Fruit fly (Drosophila melanogaster) whole organism, embryonic: Measurements from ENCODE around the gene CG18749.

Source experiments
- BtbVII ChIP-seq: fragments of 200-800 bp; sonication (Bioruptor generic); optimal IDR thresholded peaks from 3 replicates; lab custom pipeline; 2017; ENCODE audit warnings: missing biosample characterization, mild to moderate bottlenecking, missing genetic modification characterization
- CG10321 ChIP-seq: fragments of 200-800 bp; sonication (Bioruptor generic); IDR thresholded peaks from 2 replicates; pipeline ENCODE4 v1.3.6; 2022; ENCODE audit warnings: missing biosample characterization, missing genetic modification characterization
- CG12219 ChIP-seq: fragments of 200-800 bp; sonication (Bioruptor generic); optimal IDR thresholded peaks from 3 replicates; lab custom pipeline; 2018; ENCODE audit warnings: missing biosample characterization, mild to moderate bottlenecking, missing genetic modification characterization
- CG12236 ChIP-seq: fragments of 200-800 bp; sonication (Bioruptor generic); optimal IDR thresholded peaks from 2 replicates; lab custom pipeline; 2016; ENCODE audit warnings: missing biosample characterization, missing genetic modification characterization
- CG12744 ChIP-seq: fragments of 200-800 bp; sonication (Bioruptor generic); optimal IDR thresholded peaks from 2 replicates; lab custom pipeline; 2016; ENCODE audit warnings: missing biosample characterization, missing genetic modification characterization
- CG12942 ChIP-seq: fragments of 200-800 bp; sonication (Bioruptor generic); optimal IDR thresholded peaks from 3 replicates; lab custom pipeline; 2016; ENCODE audit warnings: missing biosample characterization, missing genetic modification characterization
- CG13123 ChIP-seq: fragments of 200-800 bp; sonication (Bioruptor generic); optimal IDR thresholded peaks from 2 replicates; lab custom pipeline; 2016; ENCODE audit warnings: missing biosample characterization, missing genetic modification characterization
- CG13775 ChIP-seq: fragments of 200-800 bp; sonication (Bioruptor generic); optimal IDR thresholded peaks from 3 replicates; lab custom pipeline; 2017; ENCODE audit warnings: missing biosample characterization, mild to moderate bottlenecking, missing genetic modification characterization
- CG14710 ChIP-seq: fragments of 200-800 bp; sonication (Bioruptor generic); optimal IDR thresholded peaks from 3 replicates; lab custom pipeline; 2019; ENCODE audit warnings: missing biosample characterization, mild to moderate bottlenecking, missing genetic modification characterization, moderate library complexity
- CG14965 ChIP-seq: fragments of 200-800 bp; sonication (Bioruptor generic); optimal IDR thresholded peaks from 2 replicates; lab custom pipeline; 2016; ENCODE audit warnings: missing biosample characterization, missing genetic modification characterization, borderline replicate concordance
- CG15479 ChIP-seq: fragments of 200-800 bp; sonication (Bioruptor generic); optimal IDR thresholded peaks from 3 replicates; lab custom pipeline; 2019; ENCODE audit warnings: missing biosample characterization, mild to moderate bottlenecking, missing genetic modification characterization, moderate library complexity
- CG16813 ChIP-seq: fragments of 200-800 bp; sonication (Bioruptor generic); IDR thresholded peaks from 3 replicates; pipeline ENCODE4 v1.3.6; 2022; ENCODE audit warnings: missing biosample characterization, missing genetic modification characterization; ENCODE audit not compliant: partially characterized antibody
- CG16815 ChIP-seq: fragments of 200-800 bp; sonication (Bioruptor generic); optimal IDR thresholded peaks from 3 replicates; lab custom pipeline; 2017; ENCODE audit warnings: missing biosample characterization, mild to moderate bottlenecking, missing genetic modification characterization
- CG17361 ChIP-seq: fragments of 200-800 bp; sonication (Bioruptor generic); IDR thresholded peaks from 3 replicates; pipeline ENCODE4 v1.3.6; 2022; ENCODE audit warnings: missing biosample characterization, missing genetic modification characterization
- CG18262 ChIP-seq: fragments of 200-800 bp; optimal IDR thresholded peaks from 3 replicates; lab custom pipeline; 2019; ENCODE audit warnings: missing biosample characterization, mild to moderate bottlenecking, missing genetic modification characterization, moderate library complexity
- CG2199 ChIP-seq: fragments of 200-800 bp; sonication (Bioruptor generic); IDR thresholded peaks from 3 replicates; pipeline ENCODE4 v1.3.6; 2022; ENCODE audit warnings: missing biosample characterization, missing genetic modification characterization
- CG34422 ChIP-seq: fragments of 200-800 bp; sonication (Bioruptor generic); IDR thresholded peaks from 3 replicates; pipeline ENCODE4 v1.3.6; 2022; ENCODE audit warnings: missing biosample characterization, missing genetic modification characterization
- CG7357 ChIP-seq: fragments of 200-800 bp; sonication (Bioruptor generic); IDR thresholded peaks from 3 replicates; pipeline ENCODE4 v1.3.6; 2022; ENCODE audit warnings: missing biosample characterization, missing genetic modification characterization
- CG7928 ChIP-seq: fragments of 200-800 bp; sonication (Bioruptor generic); optimal IDR thresholded peaks from 2 replicates; lab custom pipeline; 2017; ENCODE audit warnings: missing biosample characterization, mild to moderate bottlenecking, missing genetic modification characterization
- CHES-1-like ChIP-seq: fragments of 200-800 bp; sonication (Bioruptor generic); optimal IDR thresholded peaks from 2 replicates; lab custom pipeline; 2016; ENCODE audit warnings: missing biosample characterization, missing genetic modification characterization
- CkIIα-i1 ChIP-seq: fragments of 200-800 bp; sonication (Bioruptor generic); IDR thresholded peaks from 2 replicates; pipeline ENCODE4 v1.3.6; 2022; ENCODE audit warnings: missing biosample characterization, missing genetic modification characterization
- Dfd ChIP-seq, 2 experiments: fragments of >200 bp; optimal IDR thresholded peaks; 2 replicates each; lab custom pipeline; 2017; ENCODE audit warnings: missing biosample characterization in 2 of 2, missing genetic modification characterization in 2 of 2
- Gsc ChIP-seq: fragments of 200-800 bp; sonication (Bioruptor generic); IDR thresholded peaks from 2 replicates; pipeline ENCODE4 v1.3.6; 2022; ENCODE audit warnings: missing biosample characterization, missing genetic modification characterization
- H15 ChIP-seq: fragments of 200-800 bp; sonication (Bioruptor generic); IDR thresholded peaks from 3 replicates; pipeline ENCODE4 v1.3.6; 2022; ENCODE audit warnings: missing biosample characterization, missing genetic modification characterization
- MTF-1 ChIP-seq: fragments of 200-800 bp; sonication (Bioruptor generic); optimal IDR thresholded peaks from 2 replicates; lab custom pipeline; 2018; ENCODE audit warnings: missing biosample characterization, mild to moderate bottlenecking, missing genetic modification characterization, borderline replicate concordance
- Scr ChIP-seq: fragments of 200-800 bp; sonication (Bioruptor generic); IDR thresholded peaks from 2 replicates; pipeline ENCODE4 v1.3.6; 2022; ENCODE audit warnings: missing biosample characterization, missing genetic modification characterization; ENCODE audit not compliant: partially characterized antibody
- chif ChIP-seq, 2 experiments: fragments of 200-800 bp; sonication (Bioruptor generic); optimal IDR thresholded peaks; 3 replicates each; lab custom pipeline; 2016; ENCODE audit warnings: missing biosample characterization in 2 of 2, missing genetic modification characterization in 2 of 2
- corto ChIP-seq: fragments of 200-800 bp; sonication (Bioruptor generic); optimal IDR thresholded peaks from 2 replicates; lab custom pipeline; 2016; ENCODE audit warnings: missing biosample characterization, mild to moderate bottlenecking, missing genetic modification characterization, moderate library complexity
- crol ChIP-seq: fragments of 200-800 bp; sonication (Bioruptor generic); IDR thresholded peaks from 2 replicates; pipeline ENCODE4 v1.3.6; 2022; ENCODE audit warnings: missing biosample characterization, missing genetic modification characterization
- crp ChIP-seq, 2 experiments: fragments of 200-800 bp; sonication (Bioruptor generic); optimal IDR thresholded peaks; 2 replicates in 1 of 2; 3 replicates in 1 of 2; lab custom pipeline; 2017; ENCODE audit warnings: missing biosample characterization in 2 of 2, missing genetic modification characterization in 2 of 2, mild to moderate bottlenecking in 1 of 2, moderate library complexity in 1 of 2
- danr ChIP-seq: fragments of 200-800 bp; sonication (Bioruptor generic); IDR thresholded peaks from 2 replicates; pipeline ENCODE4 v1.3.6; 2022; ENCODE audit warnings: missing biosample characterization, missing genetic modification characterization
- emc ChIP-seq: fragments of 200-800 bp; sonication (Bioruptor generic); optimal IDR thresholded peaks from 2 replicates; lab custom pipeline; 2016; ENCODE audit warnings: missing biosample characterization, missing genetic modification characterization
- fru ChIP-seq: fragments of >200 bp; optimal IDR thresholded peaks from 2 replicates; lab custom pipeline; 2017
- gcm ChIP-seq: fragments of 200-800 bp; sonication (Bioruptor generic); optimal IDR thresholded peaks from 2 replicates; lab custom pipeline; 2019; ENCODE audit warnings: missing biosample characterization, mild to moderate bottlenecking, missing genetic modification characterization, moderate library complexity
- h ChIP-seq: fragments of >200 bp; optimal IDR thresholded peaks from 2 replicates; lab custom pipeline; 2017
- hkb ChIP-seq, 2 experiments: fragments of 200-800 bp in 1 of 2; fragments of >200 bp in 1 of 2; sonication (Bioruptor generic) in 1 of 2; IDR thresholded peaks in 1 of 2; optimal IDR thresholded peaks in 1 of 2; 2 replicates each; pipeline versions ENCODE4 v1.3.6 to Lab custom; 2017 to 2022; ENCODE audit warnings: missing biosample characterization in 1 of 2, missing genetic modification characterization in 1 of 2
- jing ChIP-seq: fragments of 200-800 bp; sonication (Bioruptor generic); optimal IDR thresholded peaks from 2 replicates; lab custom pipeline; 2018; ENCODE audit warnings: missing biosample characterization, mild to moderate bottlenecking, missing genetic modification characterization
- kni ChIP-seq: fragments of 200-800 bp; sonication (Bioruptor generic); optimal IDR thresholded peaks from 3 replicates; lab custom pipeline; 2017; ENCODE audit warnings: mild to moderate bottlenecking, missing biosample characterization, missing genetic modification reagents, missing genetic modification characterization
- lov ChIP-seq, 2 experiments: fragments of 200-800 bp in 1 of 2; fragments of >200 bp in 1 of 2; sonication (Bioruptor generic) in 1 of 2; IDR thresholded peaks in 1 of 2; optimal IDR thresholded peaks in 1 of 2; 2 replicates in 1 of 2; 3 replicates in 1 of 2; pipeline versions ENCODE4 v1.3.6 to Lab custom; 2017 to 2022; ENCODE audit warnings: missing biosample characterization in 1 of 2, missing genetic modification characterization in 1 of 2
- mam ChIP-seq: fragments of 200-800 bp; sonication (Bioruptor generic); optimal IDR thresholded peaks from 3 replicates; lab custom pipeline; 2016; ENCODE audit warnings: missing biosample characterization, missing genetic modification characterization
- nerfin-1 ChIP-seq: fragments of 200-800 bp; sonication (Bioruptor generic); optimal IDR thresholded peaks from 3 replicates; lab custom pipeline; 2019; ENCODE audit warnings: missing biosample characterization, mild to moderate bottlenecking, missing genetic modification characterization, moderate library complexity
- nerfin-2 ChIP-seq: fragments of 200-800 bp; sonication (Bioruptor generic); IDR thresholded peaks from 2 replicates; pipeline ENCODE4 v1.3.6; 2022; ENCODE audit warnings: missing biosample characterization, missing genetic modification characterization; ENCODE audit not compliant: partially characterized antibody
- nmo ChIP-seq: fragments of 200-800 bp; sonication (Bioruptor generic); optimal IDR thresholded peaks from 2 replicates; lab custom pipeline; 2018; ENCODE audit warnings: missing biosample characterization, mild to moderate bottlenecking, missing genetic modification characterization, moderate library complexity
- pho ChIP-seq: fragments of 200-800 bp; sonication (Bioruptor generic); optimal IDR thresholded peaks from 2 replicates; lab custom pipeline; 2016; ENCODE audit warnings: missing biosample characterization, missing genetic modification characterization
- ranshi ChIP-seq: fragments of 200-800 bp; sonication (Bioruptor generic); IDR thresholded peaks from 2 replicates; pipeline ENCODE4 v1.3.6; 2022; ENCODE audit warnings: missing biosample characterization, missing genetic modification characterization
- ro ChIP-seq: fragments of 200-800 bp; sonication (Bioruptor generic); IDR thresholded peaks from 2 replicates; pipeline ENCODE4 v1.3.6; 2022; ENCODE audit warnings: missing biosample characterization, missing genetic modification characterization
- sd ChIP-seq: fragments of 200-800 bp; sonication (Bioruptor generic); optimal IDR thresholded peaks from 3 replicates; lab custom pipeline; 2018; ENCODE audit warnings: missing biosample characterization, mild to moderate bottlenecking, missing genetic modification characterization, moderate library complexity
- seq ChIP-seq: fragments of 200-800 bp; sonication (Bioruptor generic); IDR thresholded peaks from 2 replicates; pipeline ENCODE4 v1.3.6; 2022; ENCODE audit warnings: missing biosample characterization, missing genetic modification characterization
- sim ChIP-seq: fragments of 200-800 bp; sonication (Bioruptor generic); IDR thresholded peaks from 2 replicates; pipeline ENCODE4 v1.3.6; 2022; ENCODE audit warnings: missing biosample characterization, missing genetic modification characterization
- sima ChIP-seq: fragments of 200-800 bp; sonication (Bioruptor generic); optimal IDR thresholded peaks from 2 replicates; lab custom pipeline; 2016; ENCODE audit warnings: missing biosample characterization, missing genetic modification characterization
- unpg ChIP-seq: fragments of 200-800 bp; sonication (Bioruptor generic); optimal IDR thresholded peaks from 3 replicates; lab custom pipeline; 2018; ENCODE audit warnings: missing biosample characterization, mild to moderate bottlenecking, missing genetic modification characterization, moderate library complexity

CG18749 gene

DNA sequence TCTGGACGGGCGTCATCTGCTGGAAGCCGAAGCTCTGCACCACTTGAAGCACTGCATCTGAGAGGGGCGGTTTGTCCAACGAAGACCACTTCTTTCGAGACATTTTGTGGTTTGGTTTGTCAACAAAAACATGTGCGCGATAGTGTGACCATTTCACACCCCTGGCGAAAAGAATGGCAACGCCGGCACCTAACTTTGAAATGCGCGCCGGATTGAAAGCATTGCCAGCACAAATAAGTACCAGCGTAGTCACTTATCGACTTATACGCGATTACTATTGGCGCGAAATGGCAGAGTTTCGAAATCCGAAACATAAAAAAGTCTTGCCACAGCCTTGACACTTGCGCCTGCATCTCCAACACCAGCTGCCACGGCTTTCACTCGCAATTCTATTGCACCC lies 25.9 kb downstream of the CG18749 start, which contains the start of gene CG9630 (continued):
- peak; percentile 10 for TF ChIP-seq nmo (GFP tag; lab: Kevin White, UChicago)
- TF ChIP-seq danr (GFP tag; lab: Robert Waterston, UW) = no peak
- no peak for TF ChIP-seq CG2199
- TF ChIP-seq CG10321 (GFP tag; lab: Robert Waterston, UW) = 0 out of 2 replicates have a peak, but pooled peaks have one; percentile 5
- TF ChIP-seq seq (GFP tag; lab: Robert Waterston, UW) = no peak
- TF ChIP-seq ranshi (GFP tag; lab: Robert Waterston, UW) = no peak
- TF ChIP-seq unpg (GFP tag; lab: Kevin White, UChicago) = no peak
- no peak for TF ChIP-seq corto (GFP tag; lab: Kevin White, UChicago)
- no peak for TF ChIP-seq emc
- no peak for TF ChIP-seq kni (GFP tag; lab: Kevin White, UChicago)
- no peak for TF ChIP-seq CG18262 (tag; lab: Kevin White, UChicago)
- no peak for TF ChIP-seq CG13123 (GFP tag; lab: Kevin White, UChicago)
- TF ChIP-seq mam = no peak
- TF ChIP-seq gcm (GFP tag; lab: Kevin White, UChicago) = no peak
- TF ChIP-seq crol (GFP tag; lab: Robert Waterston, UW) = no peak
- TF ChIP-seq CG12236 (GFP tag; lab: Kevin White, UChicago) = no peak
- peak; percentile 48 for TF ChIP-seq hkb (optimal IDR thresholded peaks at IDR 0.05; lab: Kevin White, UChicago)
- TF ChIP-seq hkb (GFP tag; IDR thresholded peaks at IDR 0.05; lab: Robert Waterston, UW) = no peak
- peak; percentile 36 for TF ChIP-seq CHES-1-like (GFP tag; lab: Kevin White, UChicago)
- no peak for TF ChIP-seq pho (GFP tag; lab: Kevin White, UChicago)
- TF ChIP-seq chif (GFP tag; optimal IDR thresholded peaks at IDR 0.05; lab: Kevin White, UChicago) = no peak
- TF ChIP-seq CG14710 (tag; lab: Kevin White, UChicago) = peak; percentile 58
- TF ChIP-seq CG16813 (GFP tag; lab: Robert Waterston, UW) = peak; percentile 59; the same call in 1 of the 3 replicates
- no peak for TF ChIP-seq jing (GFP tag; lab: Kevin White, UChicago)
- no peak for TF ChIP-seq CG15479 (GFP tag; lab: Kevin White, UChicago)
- no peak for TF ChIP-seq CG12744 (GFP tag; lab: Kevin White, UChicago)
- TF ChIP-seq sd = no peak
- no peak for TF ChIP-seq Dfd (GFP tag; optimal IDR thresholded peaks at IDR 0.05; lab: Kevin White, UChicago)
- no peak for TF ChIP-seq CG14965 (GFP tag; lab: Kevin White, UChicago)
- peak; percentile 62 for TF ChIP-seq Scr (GFP tag; lab: Robert Waterston, UW)
- no peak for TF ChIP-seq CG12942 (GFP tag; lab: Kevin White, UChicago)
- no peak for TF ChIP-seq CG16815
- no peak for TF ChIP-seq sima (GFP tag; lab: Kevin White, UChicago)
- peak; percentile 20; the same call in 1 of the 3 replicates for TF ChIP-seq CG34422 (GFP tag; lab: Robert Waterston, UW)
- no peak for TF ChIP-seq nerfin-2 (GFP tag; lab: Robert Waterston, UW)
- no peak for TF ChIP-seq CG7357 (GFP tag; lab: Robert Waterston, UW)
- no peak for TF ChIP-seq H15 (GFP tag; lab: Robert Waterston, UW)
- TF ChIP-seq fru (lab: Kevin White, UChicago) = no peak
- no peak for TF ChIP-seq sim (GFP tag; lab: Robert Waterston, UW)
- TF ChIP-seq nerfin-1 (tag; lab: Kevin White, UChicago) = no peak
- TF ChIP-seq lov (optimal IDR thresholded peaks at IDR 0.05; lab: Kevin White, UChicago) = no peak
- TF ChIP-seq lov (GFP tag; IDR thresholded peaks at IDR 0.05; lab: Robert Waterston, UW) = no peak
- peak in 1 of 2 experiments; percentile 77 for TF ChIP-seq crp (GFP tag; optimal IDR thresholded peaks at IDR 0.05; lab: Kevin White, UChicago)
- TF ChIP-seq BtbVII = no peak
- no peak for TF ChIP-seq MTF-1 (GFP tag; lab: Kevin White, UChicago)
- no peak for TF ChIP-seq CkIIα-i1 (GFP tag; lab: Robert Waterston, UW)
- TF ChIP-seq CG13775 (GFP tag; lab: Kevin White, UChicago) = no peak
- TF ChIP-seq ro (GFP tag; lab: Robert Waterston, UW) = no peak
- TF ChIP-seq CG7928 (GFP tag; lab: Kevin White, UChicago) = peak; percentile 13
- TF ChIP-seq Gsc (GFP tag; lab: Robert Waterston, UW) = no peak
- no peak for TF ChIP-seq CG17361 (GFP tag; lab: Robert Waterston, UW)
- no peak for TF ChIP-seq h (lab: Kevin White, UChicago)
- no peak for TF ChIP-seq CG12219 (GFP tag; lab: Kevin White, UChicago)
